Fruit fly (Drosophila melanogaster): Measurements from ENCODE around the gene Edem1.

The Edem1 gene

DNA sequence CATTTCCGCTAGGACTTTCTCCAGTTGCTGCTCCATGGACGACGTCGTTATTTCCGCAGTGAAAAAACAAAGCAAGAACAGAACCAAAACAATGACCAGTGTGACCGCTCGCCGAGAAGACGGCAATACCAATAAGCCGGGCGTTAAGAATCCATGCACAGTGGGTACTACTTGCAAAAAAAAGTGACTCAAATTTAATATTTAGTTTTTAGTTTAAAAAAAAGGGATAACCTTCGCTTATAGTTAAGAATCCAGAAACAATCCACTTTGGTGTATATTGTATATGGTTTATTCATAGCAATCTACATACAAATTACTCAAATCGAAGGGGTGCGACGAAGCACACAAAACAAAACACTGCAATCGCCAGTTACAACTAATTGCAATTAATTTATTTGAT lies 49.8 kb downstream of the Edem1 start, which contains the start of gene Lamtor5 (continued):
- TF ChIP-seq CG14014 (GFP tag; IDR thresholded peaks at IDR 0.05) (peak; percentile 34; the same call in 1 of the 2 replicates), bsh (GFP tag; optimal IDR thresholded peaks at IDR 0.05) (peak in 1 of 2 experiments; percentile 35), CG12769 (tag; optimal IDR thresholded peaks at IDR 0.05) (no peak), CG10321 (GFP tag; IDR thresholded peaks at IDR 0.05) (0 out of 2 replicates have a peak, but pooled peaks have one; percentile 16), Drgx (GFP tag; IDR thresholded peaks at IDR 0.05) (peak; percentile 19; the same call in 1 of the 2 replicates), B-H1 (GFP tag; IDR thresholded peaks at IDR 0.05) (peak; percentile 21; the same call in 1 of the 3 replicates), CG11085 (GFP tag; IDR thresholded peaks at IDR 0.05) (no peak), ato (GFP tag; IDR thresholded peaks at IDR 0.05; ENCODE audit: partially characterized antibody) (no peak; the same call in 1 of the 2 replicates), CG8944 (GFP tag; optimal IDR thresholded peaks at IDR 0.05) (no peak), CG6813 (GFP tag; optimal IDR thresholded peaks at IDR 0.05) (no peak), CG14965 (GFP tag; optimal IDR thresholded peaks at IDR 0.05; ENCODE audit: borderline replicate concordance) (no peak), D19A (tag; optimal IDR thresholded peaks at IDR 0.05) (peak; percentile 55), Scr (GFP tag; IDR thresholded peaks at IDR 0.05; ENCODE audit: partially characterized antibody) (0 out of 2 replicates have a peak, but pooled peaks have one; percentile 21), Dbx (GFP tag; IDR thresholded peaks at IDR 0.05) (0 out of 3 replicates have a peak, but pooled peaks have one; percentile 34), ATbp (GFP tag; optimal IDR thresholded peaks at IDR 0.05) (peak; percentile 3), CG17361 (GFP tag; IDR thresholded peaks at IDR 0.05) (peak; percentile 43; the same call in 1 of the 3 replicates), CG14441 (GFP tag; IDR thresholded peaks at IDR 0.05) (no peak), sens (GFP tag) (peak; percentile 93), CG2116 (GFP tag; optimal IDR thresholded peaks at IDR 0.05) (no peak), esg (GFP tag; conservative IDR thresholded peaks at IDR 0.05) (peak; percentile 35; the same call in 1 of the 2 replicates), tgo (GFP tag; IDR thresholded peaks at IDR 0.05) (peak; percentile 33; the same call in 1 of the 3 replicates), CG8924 (tag; optimal IDR thresholded peaks at IDR 0.05) (peak; percentile 23), otp (GFP tag; IDR thresholded peaks at IDR 0.05) (no peak), sisA (GFP tag; IDR thresholded peaks at IDR 0.05) (peak; percentile 22; the same call in 1 of the 2 replicates), zfh2 (GFP tag; optimal IDR thresholded peaks at IDR 0.05) (peak; percentile 10), insv (GFP tag; optimal IDR thresholded peaks at IDR 0.05) (peak in 1 of 2 experiments; percentile 8), sqz (GFP tag; optimal IDR thresholded peaks at IDR 0.05) (peak; percentile 13), fu2 (GFP tag; optimal IDR thresholded peaks at IDR 0.05) (peak; percentile 14), az2 (GFP tag; optimal IDR thresholded peaks at IDR 0.05) (peak; percentile 21), CG33213 (GFP tag; optimal IDR thresholded peaks at IDR 0.05) (peak; percentile 2), nerfin-1 (tag; optimal IDR thresholded peaks at IDR 0.05) (peak; percentile 30), Ets65A (GFP tag) (no peak), MBD-R2 (GFP tag; IDR thresholded peaks at IDR 0.05) (peak; percentile 88), CG13287 (GFP tag; IDR thresholded peaks at IDR 0.05; ENCODE audit: partially characterized antibody) (peak; percentile 44), CG30403 (GFP tag; optimal IDR thresholded peaks at IDR 0.05) (peak; percentile 37), CG11696 (GFP tag; IDR thresholded peaks at IDR 0.05) (no peak; the same call in 1 of the 2 replicates), CG12659 (GFP tag; optimal IDR thresholded peaks at IDR 0.05) (peak; percentile 61), CG6654 (GFP tag; optimal IDR thresholded peaks at IDR 0.05) (no peak), vvl (GFP tag; IDR thresholded peaks at IDR 0.05) (0 out of 2 replicates have a peak, but pooled peaks have one; percentile 28), CG15514 (GFP tag; optimal IDR thresholded peaks at IDR 0.05) (peak; percentile 61), CG1603 (tag; optimal IDR thresholded peaks at IDR 0.05) (peak; percentile 27), HHEX (GFP tag; optimal IDR thresholded peaks at IDR 0.05) (peak; percentile 42), CG11247 (GFP tag; IDR thresholded peaks at IDR 0.05) (no peak), sim (GFP tag; IDR thresholded peaks at IDR 0.05) (no peak), CG4282 (GFP tag; optimal IDR thresholded peaks at IDR 0.05) (peak; percentile 68), Awh (GFP tag; IDR thresholded peaks at IDR 0.05) (no peak), schlank (tag; optimal IDR thresholded peaks at IDR 0.05) (no peak), CG4854 (GFP tag; optimal IDR thresholded peaks at IDR 0.05) (peak; percentile 2), slp2 (GFP tag; optimal IDR thresholded peaks at IDR 0.05) (peak; percentile 29), CG18262 (tag; optimal IDR thresholded peaks at IDR 0.05) (peak; percentile 32)
